Worm (Caenorhabditis elegans): Measurements from ENCODE around the gene R07B1.8.

- TF ChIP-seq tbx-2 (tag; optimal IDR thresholded peaks at IDR 0.05) (no peak), madf-2 (tag; optimal IDR thresholded peaks at IDR 0.05) (no peak), ahr-1 (tag; optimal IDR thresholded peaks at IDR 0.05) (no peak), hlh-6 (tag; optimal IDR thresholded peaks at IDR 0.05) (no peak), ama-1 (optimal IDR thresholded peaks at IDR 0.05) (no peak), hlh-30 (tag; optimal IDR thresholded peaks at IDR 0.05; ENCODE audit: insufficient read depth) (no peak), ztf-16 (tag; optimal IDR thresholded peaks at IDR 0.05) (no peak), fax-1 (tag; optimal IDR thresholded peaks at IDR 0.05) (no peak), ceh-18 (tag; optimal IDR thresholded peaks at IDR 0.05) (no peak), pha-4 (tag; optimal IDR thresholded peaks at IDR 0.05) (no peak), npax-4 (tag; optimal IDR thresholded peaks at IDR 0.05) (no peak), ets-4 (tag; optimal IDR thresholded peaks at IDR 0.05) (no peak), K09A11.1 (tag; optimal IDR thresholded peaks at IDR 0.05; ENCODE audit: insufficient read depth) (no peak)
Measured at ce11 chrX:9868820-9869219, 3.6 kb downstream of the R07B1.8 start, which contains the start of gene R07B1.7.
